Worm (Caenorhabditis elegans): ENCODE measurements around the gene twk-16.

The twk-16 gene

DNA sequence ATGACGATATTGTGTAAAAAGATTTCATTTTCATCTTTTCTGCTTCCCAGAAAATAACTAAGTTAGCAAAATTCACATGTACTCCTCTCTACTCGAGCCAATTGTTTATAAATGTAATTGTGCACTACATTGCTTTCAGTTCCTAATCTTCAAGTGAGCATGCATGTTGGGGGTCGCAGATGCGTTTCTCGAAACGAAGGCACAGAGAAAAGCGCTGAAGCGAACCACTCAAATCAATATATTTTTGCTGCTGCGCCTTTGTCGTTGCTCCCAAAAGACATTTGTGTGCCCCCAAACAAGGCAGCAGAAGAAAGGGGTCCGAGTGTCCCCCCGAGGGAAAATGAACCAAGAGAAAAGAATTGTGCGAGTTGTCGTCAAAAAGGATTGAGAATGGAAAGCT, 45.3 kb downstream of the twk-16 start (continued):
- no peak for TF ChIP-seq nhr-111 (GFP tag; optimal IDR thresholded peaks at IDR 0.05)
- TF ChIP-seq madf-9 (GFP tag; conservative IDR thresholded peaks at IDR 0.05): no peak
- TF ChIP-seq lin-29 (GFP tag; IDR thresholded peaks at IDR 0.05): no peak
- TF ChIP-seq nhr-48 (tag; optimal IDR thresholded peaks at IDR 0.05): no peak
- TF ChIP-seq nhr-102 (tag; optimal IDR thresholded peaks at IDR 0.05): no peak
- TF ChIP-seq nhr-42 (GFP tag; IDR thresholded peaks at IDR 0.05): no peak
- no peak for TF ChIP-seq D1046.2 (GFP tag; IDR thresholded peaks at IDR 0.05)
- no peak for TF ChIP-seq jun-1 (tag; optimal IDR thresholded peaks at IDR 0.05)
- peak; percentile 11 for TF ChIP-seq aha-1 (tag)
- TF ChIP-seq hif-1 (tag; optimal IDR thresholded peaks at IDR 0.05): no peak
- 0 out of 2 replicates have a peak, but pooled peaks have one; percentile 14 for TF ChIP-seq dmd-6 (GFP tag; IDR thresholded peaks at IDR 0.05)
- TF ChIP-seq cey-2 (tag; optimal IDR thresholded peaks at IDR 0.05; ENCODE audit: borderline replicate concordance, insufficient read depth): no peak
- TF ChIP-seq R02D3.7 (tag; optimal IDR thresholded peaks at IDR 0.05): no peak
- no peak for TF ChIP-seq lin-13 (GFP tag; optimal IDR thresholded peaks at IDR 0.05)
- no peak for TF ChIP-seq ztf-7 (tag; optimal IDR thresholded peaks at IDR 0.05)
- TF ChIP-seq dmd-8 (GFP tag; IDR thresholded peaks at IDR 0.05): no peak
- TF ChIP-seq aly-2 (tag; optimal IDR thresholded peaks at IDR 0.05): no peak
- TF ChIP-seq unc-62 (GFP tag; optimal IDR thresholded peaks at IDR 0.05 in 1 of 2): no peak
- no peak for TF ChIP-seq unc-62 (tag; optimal IDR thresholded peaks at IDR 0.05)
- TF ChIP-seq hlh-30 (tag; optimal IDR thresholded peaks at IDR 0.05; ENCODE audit: insufficient read depth): no peak
- no peak for TF ChIP-seq unc-130 (GFP tag; optimal IDR thresholded peaks at IDR 0.05)
- TF ChIP-seq hmg-1.1 (GFP tag; IDR thresholded peaks at IDR 0.05): peak; percentile 67
- TF ChIP-seq fos-1 (tag; optimal IDR thresholded peaks at IDR 0.05): no peak
- no peak for TF ChIP-seq F37D6.2 (tag; optimal IDR thresholded peaks at IDR 0.05)
- no peak for TF ChIP-seq Y105C5A.15 (GFP tag; IDR thresholded peaks at IDR 0.05)
- TF ChIP-seq nhr-237 (tag; optimal IDR thresholded peaks at IDR 0.05): no peak
- peak in 1 of 2 experiments; percentile 42 for TF ChIP-seq lsy-2 (tag; optimal IDR thresholded peaks at IDR 0.05)
- TF ChIP-seq zag-1 (tag; optimal IDR thresholded peaks at IDR 0.05): no peak
- TF ChIP-seq pqm-1 (tag; optimal IDR thresholded peaks at IDR 0.05): no peak
- TF ChIP-seq sdz-12 (GFP tag; optimal IDR thresholded peaks at IDR 0.05): no peak
- no peak for TF ChIP-seq duxl-1 (tag; optimal IDR thresholded peaks at IDR 0.05; ENCODE audit: poor library complexity)
- TF ChIP-seq ceh-20 (GFP tag; IDR thresholded peaks at IDR 0.05): 0 out of 2 replicates have a peak, but pooled peaks have one; percentile 49
- TF ChIP-seq pha-4 (GFP tag; IDR thresholded peaks at IDR 0.05): no peak
- no peak for TF ChIP-seq pha-4 (tag; optimal IDR thresholded peaks at IDR 0.05)
- no peak for TF ChIP-seq ztf-11 (tag; optimal IDR thresholded peaks at IDR 0.05)
- TF ChIP-seq zip-2 (tag; optimal IDR thresholded peaks at IDR 0.05): no peak
- no peak for TF ChIP-seq unc-39 (tag; optimal IDR thresholded peaks at IDR 0.05)
- TF ChIP-seq mdl-1 (tag; optimal IDR thresholded peaks at IDR 0.05): peak in 1 of 2 experiments; percentile 31
- TF ChIP-seq daf-16 (GFP tag; optimal IDR thresholded peaks at IDR 0.05): no peak
- no peak for TF ChIP-seq daf-16 (tag; optimal IDR thresholded peaks at IDR 0.05)
- TF ChIP-seq mdt-29 (GFP tag; IDR thresholded peaks at IDR 0.05): no peak
- no peak for TF ChIP-seq F44E2.7 (GFP tag; IDR thresholded peaks at IDR 0.05)
- TF ChIP-seq T20F7.1 (GFP tag; optimal IDR thresholded peaks at IDR 0.05): no peak
- TF ChIP-seq attf-4 (tag; optimal IDR thresholded peaks at IDR 0.05): no peak
- TF ChIP-seq egl-27 (tag; optimal IDR thresholded peaks at IDR 0.05): no peak
- no peak for TF ChIP-seq egl-43 (GFP tag; IDR thresholded peaks at IDR 0.05)
- TF ChIP-seq daf-19 (GFP tag; conservative IDR thresholded peaks at IDR 0.05): no peak
- no peak for TF ChIP-seq php-3 (GFP tag; IDR thresholded peaks at IDR 0.05)
- no peak for TF ChIP-seq zip-11 (GFP tag; IDR thresholded peaks at IDR 0.05)
